Fruit fly (Drosophila melanogaster): ENCODE data around the gene mtgo.

- no peak for TF ChIP-seq Hr39 (GFP tag; optimal IDR thresholded peaks at IDR 0.05)
- TF ChIP-seq spab (GFP tag; optimal IDR thresholded peaks at IDR 0.05) = no peak
- TF ChIP-seq CG32006 (GFP tag; optimal IDR thresholded peaks at IDR 0.05) = no peak
- no peak for TF ChIP-seq CG6276 (GFP tag; optimal IDR thresholded peaks at IDR 0.05)
- no peak for TF ChIP-seq CG31627 (GFP tag; optimal IDR thresholded peaks at IDR 0.05)
- TF ChIP-seq svp (GFP tag) = no peak
- no peak for TF ChIP-seq pdm3 (GFP tag; optimal IDR thresholded peaks at IDR 0.05)
- no peak for TF ChIP-seq OdsH (GFP tag; optimal IDR thresholded peaks at IDR 0.05)
- no peak for TF ChIP-seq CG6808 (GFP tag; optimal IDR thresholded peaks at IDR 0.05)
- no peak for TF ChIP-seq salr (GFP tag; optimal IDR thresholded peaks at IDR 0.05)
These were observed 77.3 kb downstream of the mtgo start for dm6 chr2L:16622162-16622561.

Measured in whole organism, prepupa.